Fruit fly (Drosophila melanogaster) whole organism, embryonic: Measurements from ENCODE around the gene CG15286.
A peak's percentile ranks its signal among the peaks of the same experiment; 100 is the strongest.

Experiments
- B-H2 ChIP-seq: fragments of 200-800 bp; sonication (Bioruptor generic); optimal IDR thresholded peaks from 2 replicates; lab custom pipeline; 2018; ENCODE audit warnings: missing biosample characterization, mild to moderate bottlenecking, missing genetic modification characterization
- CG10543 ChIP-seq: fragments of 200-800 bp; sonication (Bioruptor generic); optimal IDR thresholded peaks from 3 replicates; lab custom pipeline; 2017; ENCODE audit warnings: missing biosample characterization, mild to moderate bottlenecking, missing genetic modification characterization, moderate library complexity
- CG12155 ChIP-seq: fragments of 200-800 bp; sonication (Bioruptor generic); optimal IDR thresholded peaks from 3 replicates; lab custom pipeline; 2016; ENCODE audit warnings: missing biosample characterization, missing genetic modification characterization
- CG13287 ChIP-seq: fragments of 200-800 bp; sonication (Bioruptor generic); IDR thresholded peaks from 2 replicates; pipeline ENCODE4 v1.3.6; 2022; ENCODE audit warnings: missing biosample characterization, missing genetic modification characterization; ENCODE audit not compliant: partially characterized antibody
- CG13296 ChIP-seq: fragments of 200-800 bp; sonication (Bioruptor generic); optimal IDR thresholded peaks from 3 replicates; lab custom pipeline; 2018; ENCODE audit warnings: missing biosample characterization, mild to moderate bottlenecking, missing genetic modification characterization
- CG13424 ChIP-seq: fragments of 200-800 bp; sonication (Bioruptor generic); optimal IDR thresholded peaks from 2 replicates; lab custom pipeline; 2019; ENCODE audit warnings: missing biosample characterization, mild to moderate bottlenecking, missing genetic modification characterization, moderate library complexity
- CG15011 ChIP-seq: fragments of 200-800 bp; sonication (Bioruptor generic); optimal IDR thresholded peaks from 3 replicates; lab custom pipeline; 2018; ENCODE audit warnings: missing biosample characterization, mild to moderate bottlenecking, missing genetic modification characterization
- CG15514 ChIP-seq: fragments of 200-800 bp; sonication (Bioruptor generic); optimal IDR thresholded peaks from 3 replicates; lab custom pipeline; 2017; ENCODE audit warnings: missing biosample characterization, missing genetic modification characterization, mild to moderate bottlenecking, moderate library complexity, missing genetic modification reagents
- CG16863 ChIP-seq: fragments of 200-800 bp; sonication (Bioruptor generic); optimal IDR thresholded peaks from 3 replicates; lab custom pipeline; 2016; ENCODE audit warnings: missing biosample characterization, missing genetic modification characterization
- CG17328 ChIP-seq: fragments of 200-800 bp; sonication (Bioruptor generic); IDR thresholded peaks from 2 replicates; pipeline ENCODE4 v1.3.6; 2022; ENCODE audit warnings: missing biosample characterization, missing genetic modification characterization
- CG17385 ChIP-seq: fragments of 200-800 bp; sonication (Bioruptor generic); optimal IDR thresholded peaks from 3 replicates; lab custom pipeline; 2018; ENCODE audit warnings: missing biosample characterization, mild to moderate bottlenecking, missing genetic modification characterization
- CG18476 ChIP-seq: fragments of 200-800 bp; sonication (Bioruptor generic); optimal IDR thresholded peaks from 2 replicates; lab custom pipeline; 2016; ENCODE audit warnings: missing biosample characterization, mild to moderate bottlenecking, missing genetic modification characterization
- CG18599 ChIP-seq: fragments of 200-800 bp; sonication (Bioruptor generic); optimal IDR thresholded peaks from 3 replicates; lab custom pipeline; 2017; ENCODE audit warnings: missing biosample characterization, missing genetic modification characterization, mild to moderate bottlenecking, moderate library complexity, missing genetic modification reagents
- CG31388 ChIP-seq: fragments of 200-800 bp; sonication (Bioruptor generic); optimal IDR thresholded peaks from 2 replicates; lab custom pipeline; 2016; ENCODE audit warnings: missing biosample characterization, missing genetic modification characterization
- CG3407 ChIP-seq: fragments of 200-800 bp; sonication (Bioruptor generic); optimal IDR thresholded peaks from 2 replicates; lab custom pipeline; 2018; ENCODE audit warnings: missing biosample characterization, mild to moderate bottlenecking, missing genetic modification characterization
- CG34224 ChIP-seq: fragments of 200-800 bp; sonication (Bioruptor generic); IDR thresholded peaks from 3 replicates; pipeline ENCODE4 v1.3.6; 2022; ENCODE audit warnings: missing biosample characterization, missing genetic modification characterization; ENCODE audit not compliant: partially characterized antibody
- CG4404 ChIP-seq: fragments of 200-800 bp; sonication (Bioruptor generic); IDR thresholded peaks from 2 replicates; pipeline ENCODE4 v1.3.6; 2022; ENCODE audit warnings: missing biosample characterization, missing genetic modification characterization
- CG4820 ChIP-seq: fragments of 200-800 bp; sonication (Bioruptor generic); optimal IDR thresholded peaks from 3 replicates; lab custom pipeline; 2016; ENCODE audit warnings: missing biosample characterization, missing genetic modification characterization
- CG5953 ChIP-seq: fragments of 200-800 bp; sonication (Bioruptor generic); IDR thresholded peaks from 2 replicates; pipeline ENCODE4 v1.3.6; 2022; ENCODE audit warnings: missing biosample characterization, missing genetic modification characterization
- CG6254 ChIP-seq: fragments of 200-800 bp; sonication (Bioruptor generic); optimal IDR thresholded peaks from 3 replicates; lab custom pipeline; 2017; ENCODE audit warnings: mild to moderate bottlenecking, missing biosample characterization, missing genetic modification reagents, missing genetic modification characterization
- CG7745 ChIP-seq: fragments of 200-800 bp; sonication (Bioruptor generic); optimal IDR thresholded peaks from 2 replicates; lab custom pipeline; 2018; ENCODE audit warnings: missing biosample characterization, mild to moderate bottlenecking, missing genetic modification characterization, moderate library complexity
- CG7839 ChIP-seq: fragments of 200-800 bp; sonication (Bioruptor generic); optimal IDR thresholded peaks from 3 replicates; lab custom pipeline; 2018; ENCODE audit warnings: missing biosample characterization, mild to moderate bottlenecking, missing genetic modification characterization, moderate library complexity
- CoRest ChIP-seq: fragments of 200-800 bp; sonication (Bioruptor generic); optimal IDR thresholded peaks from 3 replicates; lab custom pipeline; 2018; ENCODE audit warnings: missing biosample characterization, mild to moderate bottlenecking, missing genetic modification characterization, moderate library complexity
- Gug ChIP-seq: fragments of 200-800 bp; sonication (Bioruptor generic); IDR thresholded peaks from 4 replicates; pipeline ENCODE4 v1.3.6; 2022; ENCODE audit warnings: missing biosample characterization, missing genetic modification characterization
- Med ChIP-seq: fragments of 200-800 bp; sonication (Bioruptor generic); peaks from one replicate; lab custom pipeline; 2016; ENCODE audit warnings: missing biosample characterization, missing genetic modification characterization, mild to moderate bottlenecking, inconsistent platforms, moderate library complexity
- NC2α ChIP-seq: fragments of 200-800 bp; sonication (Bioruptor generic); optimal IDR thresholded peaks from 2 replicates; lab custom pipeline; 2016; ENCODE audit warnings: missing biosample characterization, missing genetic modification characterization
- NFAT ChIP-seq: fragments of 200-800 bp; sonication (Bioruptor generic); IDR thresholded peaks from 2 replicates; pipeline ENCODE4 v1.3.6; 2022; ENCODE audit warnings: missing biosample characterization, missing genetic modification characterization
- Tbp ChIP-seq: fragments of >200 bp; optimal IDR thresholded peaks from 2 replicates; lab custom pipeline; 2018; ENCODE audit warnings: missing biosample characterization, missing genetic modification characterization
- ara ChIP-seq: fragments of 200-800 bp; sonication (Bioruptor generic); IDR thresholded peaks from 2 replicates; pipeline ENCODE4 v1.3.6; 2022; ENCODE audit warnings: missing biosample characterization, missing genetic modification characterization
- az2 ChIP-seq: fragments of 200-800 bp; sonication (Bioruptor generic); optimal IDR thresholded peaks from 3 replicates; lab custom pipeline; 2016; ENCODE audit warnings: missing biosample characterization, missing genetic modification characterization
- br ChIP-seq: fragments of >200 bp; optimal IDR thresholded peaks from 2 replicates; lab custom pipeline; 2017
- cas ChIP-seq: fragments of 200-800 bp; sonication (Bioruptor generic); IDR thresholded peaks from 2 replicates; pipeline ENCODE4 v1.3.6; 2022; ENCODE audit warnings: missing biosample characterization, missing genetic modification characterization
- croc ChIP-seq: fragments of 200-800 bp; sonication (Bioruptor generic); conservative IDR thresholded peaks from 3 replicates; pipeline ENCODE4 v1.3.6; 2022; ENCODE audit warnings: missing biosample characterization, missing genetic modification characterization
- fd102C ChIP-seq: fragments of 200-800 bp; sonication (Bioruptor generic); optimal IDR thresholded peaks from 2 replicates; lab custom pipeline; 2018; ENCODE audit warnings: missing biosample characterization, mild to moderate bottlenecking, missing genetic modification characterization, moderate library complexity
- fd64A ChIP-seq: fragments of 200-800 bp; sonication (Bioruptor generic); optimal IDR thresholded peaks from 3 replicates; lab custom pipeline; 2018; ENCODE audit warnings: missing biosample characterization, mild to moderate bottlenecking, missing genetic modification characterization
- hkb ChIP-seq, 2 experiments: fragments of 200-800 bp in 1 of 2; fragments of >200 bp in 1 of 2; sonication (Bioruptor generic) in 1 of 2; IDR thresholded peaks in 1 of 2; optimal IDR thresholded peaks in 1 of 2; 2 replicates each; pipeline versions ENCODE4 v1.3.6 to Lab custom; 2017 to 2022; ENCODE audit warnings: missing biosample characterization in 1 of 2, missing genetic modification characterization in 1 of 2
- phol ChIP-seq: fragments of 200-800 bp; sonication (Bioruptor generic); optimal IDR thresholded peaks from 3 replicates; lab custom pipeline; 2018; ENCODE audit warnings: missing biosample characterization, mild to moderate bottlenecking, missing genetic modification characterization, moderate library complexity
- pnt ChIP-seq: fragments of 200-800 bp; sonication (Bioruptor generic); optimal IDR thresholded peaks from 3 replicates; lab custom pipeline; 2016; ENCODE audit warnings: missing biosample characterization, missing genetic modification characterization
- run ChIP-seq: fragments of 200-800 bp; sonication (Bioruptor generic); optimal IDR thresholded peaks from 3 replicates; lab custom pipeline; 2018; ENCODE audit warnings: missing biosample characterization, mild to moderate bottlenecking, missing genetic modification characterization
- sna ChIP-seq: fragments of 200-800 bp; sonication (Bioruptor generic); IDR thresholded peaks from 2 replicates; pipeline ENCODE4 v1.3.6; 2022; ENCODE audit warnings: missing biosample characterization, missing genetic modification characterization; ENCODE audit not compliant: partially characterized antibody
- sqz ChIP-seq: fragments of 200-800 bp; sonication (Bioruptor generic); optimal IDR thresholded peaks from 3 replicates; lab custom pipeline; 2018; ENCODE audit warnings: missing biosample characterization, mild to moderate bottlenecking, missing genetic modification characterization
- tio ChIP-seq: fragments of 200-800 bp; sonication (Bioruptor generic); optimal IDR thresholded peaks from 2 replicates; lab custom pipeline; 2017; ENCODE audit warnings: missing biosample characterization, missing genetic modification characterization, inconsistent platforms
- twi ChIP-seq: fragments of 200-800 bp; optimal IDR thresholded peaks from 2 replicates; lab custom pipeline; 2019; ENCODE audit warnings: missing biosample characterization, mild to moderate bottlenecking, missing genetic modification characterization, moderate library complexity
- tx ChIP-seq: fragments of 200-800 bp; sonication (Bioruptor generic); optimal IDR thresholded peaks from 2 replicates; lab custom pipeline; 2016; ENCODE audit warnings: missing biosample characterization, missing genetic modification characterization
- unc-4 ChIP-seq: fragments of 200-800 bp; sonication (Bioruptor generic); IDR thresholded peaks from 2 replicates; pipeline ENCODE4 v1.3.6; 2022; ENCODE audit warnings: missing biosample characterization, missing genetic modification characterization; ENCODE audit not compliant: partially characterized antibody
- zen ChIP-seq: fragments of 200-800 bp; sonication (Bioruptor generic); optimal IDR thresholded peaks from 3 replicates; lab custom pipeline; 2018; ENCODE audit warnings: missing biosample characterization, mild to moderate bottlenecking, missing genetic modification characterization, moderate library complexity
- zfh2 ChIP-seq: fragments of 200-800 bp; sonication (Bioruptor generic); optimal IDR thresholded peaks from 2 replicates; lab custom pipeline; 2016; ENCODE audit warnings: missing biosample characterization, missing genetic modification characterization

Gene CG15286

dm6 chr2L:14355033-14355851 lies 17.2 kb downstream of the CG15286 start, which contains the start of gene Rab14 (continued):
- TF ChIP-seq CG5953 (GFP tag; lab: Robert Waterston, UW) (peak; percentile 65), CG18599 (peak; percentile 83), CG13287 (peak; percentile 88), CG4820 (peak; percentile 64), tio (GFP tag; lab: Kevin White, UChicago) (peak; percentile 77), CG7745 (tag; lab: Kevin White, UChicago) (no peak), B-H2 (GFP tag; lab: Kevin White, UChicago) (peak; percentile 75), CG15011 (GFP tag; lab: Kevin White, UChicago) (no peak), Tbp (GFP tag; lab: Kevin White, UChicago) (peak; percentile 86), run (tag; lab: Kevin White, UChicago) (peak; percentile 40), unc-4 (GFP tag; lab: Robert Waterston, UW) (peak; percentile 86), croc (GFP tag; lab: Robert Waterston, UW) (peak; percentile 58; the same call in 2 of the 3 replicates), CG12155 (peak; percentile 75), NC2α (GFP tag; lab: Kevin White, UChicago) (peak; percentile 34), CG15514 (GFP tag; lab: Kevin White, UChicago) (peak; percentile 58), NFAT (peak; percentile 75), zen (tag; lab: Kevin White, UChicago) (peak; percentile 43), Gug (peak; percentile 76; the same call in 3 of the 4 replicates), az2 (GFP tag; lab: Kevin White, UChicago) (peak; percentile 89), zfh2 (GFP tag; lab: Kevin White, UChicago) (peak; percentile 79), CG18476 (GFP tag; lab: Kevin White, UChicago) (peak; percentile 61), CG17385 (GFP tag; lab: Kevin White, UChicago) (peak; percentile 84), phol (tag; lab: Kevin White, UChicago) (peak; percentile 79), sqz (GFP tag; lab: Kevin White, UChicago) (peak; percentile 64), sna (GFP tag; lab: Robert Waterston, UW) (peak; percentile 84), CG7839 (tag; lab: Kevin White, UChicago) (peak; percentile 81), CG6254 (GFP tag; lab: Kevin White, UChicago) (peak; percentile 59), br (lab: Kevin White, UChicago) (no peak), Med (peak; percentile 95), CG31388 (GFP tag; lab: Kevin White, UChicago) (no peak), CG4404 (GFP tag; lab: Robert Waterston, UW) (peak; percentile 47), CG10543 (peak; percentile 65), CG16863 (GFP tag; lab: Kevin White, UChicago) (peak; percentile 34), CG3407 (GFP tag; lab: Kevin White, UChicago) (peak; percentile 75), tx (GFP tag; lab: Kevin White, UChicago) (peak; percentile 60), CG13296 (GFP tag; lab: Kevin White, UChicago) (peak; percentile 85), pnt (GFP tag; lab: Kevin White, UChicago) (peak; percentile 47), CoRest (tag; lab: Kevin White, UChicago) (peak; percentile 84), fd64A (GFP tag; lab: Kevin White, UChicago) (no peak), hkb (optimal IDR thresholded peaks at IDR 0.05; lab: Kevin White, UChicago) (no peak), hkb (GFP tag; IDR thresholded peaks at IDR 0.05; lab: Robert Waterston, UW) (peak; percentile 89), CG13424 (peak; percentile 88), CG17328 (GFP tag; lab: Robert Waterston, UW) (peak; percentile 86), twi (tag; lab: Kevin White, UChicago) (peak; percentile 51), fd102C (no peak), CG34224 (GFP tag; lab: Robert Waterston, UW) (peak; percentile 89), ara (GFP tag; lab: Robert Waterston, UW) (peak; percentile 53; the same call in 1 of the 2 replicates), cas (GFP tag; lab: Robert Waterston, UW) (0 out of 2 replicates have a peak, but pooled peaks have one; percentile 19)
